Worm (Caenorhabditis elegans) whole organism, late embryonic: ENCODE measurements around the gene acox-1.5.

Source experiments
- C38D4.7 ChIP-seq: fragments of 200-800 bp; sonication (Bioruptor generic); optimal IDR thresholded peaks from 2 replicates; lab custom pipeline; 2018; ENCODE audit warnings: mild to moderate bottlenecking, missing genetic modification characterization, moderate library complexity, missing compliant biosample characterization
- K09A11.1 ChIP-seq: sonication (generic microtip); optimal IDR thresholded peaks from 2 replicates; lab custom pipeline; 2017; ENCODE audit warnings: antibody characterized with exemption, mild to moderate bottlenecking, missing genetic modification characterization, missing compliant biosample characterization; ENCODE audit not compliant: insufficient read depth
- ama-1 ChIP-seq: fragments of 150-350 bp; optimal IDR thresholded peaks from 2 replicates; lab custom pipeline; 2014
- dmd-4 ChIP-seq: sonication (generic microtip); optimal IDR thresholded peaks from 2 replicates; lab custom pipeline; 2016; ENCODE audit warnings: borderline replicate concordance, missing genetic modification characterization, missing compliant biosample characterization
- elt-2 ChIP-seq: sonication (generic microtip); optimal IDR thresholded peaks from 2 replicates; lab custom pipeline; 2016; ENCODE audit warnings: missing genetic modification reagents, missing genetic modification characterization, missing compliant biosample characterization
- ets-4 ChIP-seq: sonication (generic microtip); optimal IDR thresholded peaks from 2 replicates; lab custom pipeline; 2016; ENCODE audit warnings: missing genetic modification characterization, missing compliant biosample characterization
- eyg-1 ChIP-seq: sonication (generic microtip); optimal IDR thresholded peaks from 2 replicates; lab custom pipeline; 2016; ENCODE audit warnings: missing genotype, missing genetic modification characterization, missing compliant biosample characterization
- nhr-11 ChIP-seq: fragments of 150-350 bp; optimal IDR thresholded peaks from 2 replicates; lab custom pipeline; 2014; ENCODE audit warnings: missing biosample characterization, missing genetic modification characterization

DNA sequence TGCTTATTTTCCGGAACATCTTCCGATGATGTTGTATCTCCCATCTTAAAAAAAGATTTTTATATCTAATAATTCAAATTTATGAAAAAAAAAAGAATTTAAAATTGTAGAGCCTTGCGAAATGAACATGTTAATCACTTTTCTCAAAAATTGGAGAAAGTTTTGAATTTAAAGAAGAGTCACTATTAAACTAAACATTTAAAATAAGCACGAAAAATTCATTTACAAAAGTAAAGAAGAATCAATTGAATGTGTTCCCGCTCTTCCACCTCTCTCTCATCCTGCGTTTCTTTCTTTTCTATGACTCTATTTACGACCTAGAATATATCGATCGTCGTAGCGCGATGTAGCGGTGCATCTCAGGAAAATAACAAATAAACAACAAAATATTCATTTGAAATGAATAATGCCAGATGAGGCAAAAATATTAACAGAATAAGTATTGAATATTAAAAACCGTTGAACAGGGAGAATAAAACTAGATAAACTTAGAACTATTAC lies 53.3 kb downstream of the acox-1.5 start, which contains the start of gene ZK1098.3:
- no peak for TF ChIP-seq dmd-4 (tag; lab: Kevin White, UChicago)
- TF ChIP-seq K09A11.1 (tag; lab: Kevin White, UChicago): no peak
- TF ChIP-seq eyg-1 (tag; lab: Kevin White, UChicago): no peak
- no peak for TF ChIP-seq ets-4
- no peak for TF ChIP-seq nhr-11
- TF ChIP-seq ama-1: no peak
- no peak for TF ChIP-seq elt-2
- TF ChIP-seq C38D4.7: no peak
